Worm (Caenorhabditis elegans): ENCODE measurements around the gene lsd-1.

ce11 chrX:11909168-11909567 is 39.5 kb upstream of the lsd-1 start:
- TF ChIP-seq aly-2 (tag; optimal IDR thresholded peaks at IDR 0.05) (no peak), tbx-2 (tag; optimal IDR thresholded peaks at IDR 0.05) (no peak), ztf-4 (tag; optimal IDR thresholded peaks at IDR 0.05) (no peak), fos-1 (tag; optimal IDR thresholded peaks at IDR 0.05) (no peak)
